Worm (Caenorhabditis elegans) whole organism, late embryonic: Measurements from ENCODE around the gene srj-38.

Experiments
- C38D4.7 ChIP-seq: fragments of 200-800 bp; sonication (Bioruptor generic); optimal IDR thresholded peaks from 2 replicates; lab custom pipeline; 2018; ENCODE audit warnings: mild to moderate bottlenecking, missing genetic modification characterization, moderate library complexity, missing compliant biosample characterization
- ceh-48 ChIP-seq: sonication (generic microtip); optimal IDR thresholded peaks from 2 replicates; lab custom pipeline; 2016; ENCODE audit warnings: missing genetic modification characterization, inconsistent platforms, missing compliant biosample characterization
- dmd-4 ChIP-seq: sonication (generic microtip); optimal IDR thresholded peaks from 2 replicates; lab custom pipeline; 2016; ENCODE audit warnings: borderline replicate concordance, missing genetic modification characterization, missing compliant biosample characterization
- eyg-1 ChIP-seq: sonication (generic microtip); optimal IDR thresholded peaks from 2 replicates; lab custom pipeline; 2016; ENCODE audit warnings: missing genotype, missing genetic modification characterization, missing compliant biosample characterization
- hlh-30 ChIP-seq: sonication (generic microtip); optimal IDR thresholded peaks from 2 replicates; lab custom pipeline; 2017; ENCODE audit warnings: antibody characterized with exemption, missing genetic modification characterization, missing compliant biosample characterization; ENCODE audit not compliant: insufficient read depth
- mec-3 ChIP-seq: sonication (generic microtip); optimal IDR thresholded peaks from 2 replicates; lab custom pipeline; 2016; ENCODE audit warnings: borderline replicate concordance, missing genetic modification characterization, missing compliant biosample characterization
- syd-9 ChIP-seq: sonication (generic microtip); optimal IDR thresholded peaks from 2 replicates; lab custom pipeline; 2016; ENCODE audit warnings: mild to moderate bottlenecking, missing genetic modification characterization, moderate library complexity, missing compliant biosample characterization

- TF ChIP-seq hlh-30 (tag; lab: Kevin White, UChicago) (no peak), dmd-4 (tag; lab: Kevin White, UChicago) (no peak), mec-3 (tag; lab: Kevin White, UChicago) (no peak), C38D4.7 (GFP tag; lab: Kevin White, UChicago) (no peak), syd-9 (tag; lab: Kevin White, UChicago) (no peak), eyg-1 (tag; lab: Kevin White, UChicago) (no peak), ceh-48 (tag; lab: Kevin White, UChicago) (no peak)
These were observed 27.2 kb upstream of the srj-38 start, which contains the start of gene adh-5 for ce11 chrV:911474-911873.
